Worm (Caenorhabditis elegans) whole organism, L2 larva: ENCODE data around the gene soc-2.

Experiments
- C34F6.9 ChIP-seq: fragments of 150-350 bp; optimal IDR thresholded peaks from 2 replicates; lab custom pipeline; 2014; ENCODE audit warnings: missing biosample characterization, missing genetic modification characterization
- F13H6.1 ChIP-seq: sonication (generic microtip); optimal IDR thresholded peaks from 2 replicates; lab custom pipeline; 2016; ENCODE audit warnings: missing genetic modification characterization, missing compliant biosample characterization
- R02D3.7 ChIP-seq: fragments of 150-350 bp; optimal IDR thresholded peaks from 2 replicates; lab custom pipeline; 2014; ENCODE audit warnings: missing biosample characterization, missing genetic modification characterization
- Y55F3AM.14 ChIP-seq: fragments of 200-800 bp; sonication (Bioruptor generic); optimal IDR thresholded peaks from 2 replicates; lab custom pipeline; 2018; ENCODE audit warnings: mild to moderate bottlenecking, missing genetic modification characterization, missing compliant biosample characterization
- ZK546.5 ChIP-seq: sonication (generic microtip); optimal IDR thresholded peaks from 2 replicates; lab custom pipeline; 2017; ENCODE audit warnings: missing biosample characterization, missing genetic modification characterization
- aly-2 ChIP-seq: fragments of 150-350 bp; optimal IDR thresholded peaks from 2 replicates; lab custom pipeline; 2014; ENCODE audit warnings: missing biosample characterization, missing genetic modification characterization
- ama-1 ChIP-seq: fragments of 150-350 bp; optimal IDR thresholded peaks from 2 replicates; lab custom pipeline; 2018; ENCODE audit warnings: inconsistent platforms
- blmp-1 ChIP-seq: sonication (generic microtip); optimal IDR thresholded peaks from 2 replicates; lab custom pipeline; 2017; ENCODE audit warnings: missing genetic modification characterization, mild to moderate bottlenecking, missing compliant biosample characterization, antibody characterized with exemption, moderate library complexity; ENCODE audit not compliant: insufficient read depth
- ceh-16 ChIP-seq: fragments of 150-350 bp; optimal IDR thresholded peaks from 2 replicates; lab custom pipeline; 2014; ENCODE audit warnings: missing biosample characterization, missing genetic modification characterization
- ceh-82 ChIP-seq: fragments of 150-350 bp; optimal IDR thresholded peaks from 2 replicates; lab custom pipeline; 2014; ENCODE audit warnings: missing biosample characterization, missing genetic modification characterization
- crh-2 ChIP-seq: sonication (generic microtip); optimal IDR thresholded peaks from 2 replicates; lab custom pipeline; 2017; ENCODE audit warnings: missing biosample characterization, missing genetic modification characterization
- dmd-4 ChIP-seq: sonication (generic microtip); optimal IDR thresholded peaks from 2 replicates; lab custom pipeline; 2017; ENCODE audit warnings: missing biosample characterization, missing genetic modification characterization
- elt-1 ChIP-seq: fragments of 150-350 bp; optimal IDR thresholded peaks from 2 replicates; lab custom pipeline; 2014; ENCODE audit warnings: missing biosample characterization, missing genetic modification characterization
- elt-3 ChIP-seq: sonication (generic microtip); optimal IDR thresholded peaks from 2 replicates; lab custom pipeline; 2017; ENCODE audit warnings: missing biosample characterization, missing genetic modification characterization
- fos-1 ChIP-seq: fragments of 150-350 bp; optimal IDR thresholded peaks from 2 replicates; lab custom pipeline; 2014; ENCODE audit warnings: missing biosample characterization, missing genetic modification characterization
- gmeb-1 ChIP-seq: fragments of 150-350 bp; optimal IDR thresholded peaks from 2 replicates; lab custom pipeline; 2014; ENCODE audit warnings: missing biosample characterization, missing genetic modification characterization
- lin-11 ChIP-seq: fragments of 150-350 bp; sonication (generic microtip); optimal IDR thresholded peaks from 2 replicates; lab custom pipeline; 2014; ENCODE audit warnings: missing biosample characterization, missing genetic modification characterization, inconsistent platforms, mixed read lengths
- lin-13 ChIP-seq: fragments of 150-350 bp; optimal IDR thresholded peaks from 2 replicates; lab custom pipeline; 2014; ENCODE audit warnings: missing biosample characterization, missing genetic modification reagents, missing genetic modification characterization
- lin-39 ChIP-seq: fragments of 150-350 bp; optimal IDR thresholded peaks from 2 replicates; lab custom pipeline; 2014; ENCODE audit warnings: missing biosample characterization, missing genetic modification reagents, missing genetic modification characterization
- lsy-2 ChIP-seq, 2 experiments: fragments of 150-350 bp in 1 of 2; sonication (generic microtip) in 1 of 2; optimal IDR thresholded peaks; 2 replicates each; lab custom pipeline; 2014 to 2017; ENCODE audit warnings: missing biosample characterization in 2 of 2, missing genetic modification characterization in 2 of 2
- mbf-1 ChIP-seq: sonication (generic microtip); optimal IDR thresholded peaks from 2 replicates; lab custom pipeline; 2017; ENCODE audit warnings: missing biosample characterization, missing genetic modification characterization
- nhr-10 ChIP-seq: sonication (generic microtip); optimal IDR thresholded peaks from 2 replicates; lab custom pipeline; 2017; ENCODE audit warnings: missing biosample characterization, missing genetic modification characterization
- nhr-129 ChIP-seq: fragments of 150-350 bp; optimal IDR thresholded peaks from 2 replicates; lab custom pipeline; 2014; ENCODE audit warnings: missing biosample characterization, missing genetic modification characterization
- nhr-21 ChIP-seq: fragments of 150-350 bp; optimal IDR thresholded peaks from 2 replicates; lab custom pipeline; 2014; ENCODE audit warnings: missing biosample characterization, missing genetic modification characterization
- nhr-25 ChIP-seq: fragments of 150-350 bp; sonication (generic microtip); optimal IDR thresholded peaks from 3 replicates; lab custom pipeline; 2014; ENCODE audit warnings: missing biosample characterization, missing genetic modification characterization
- nhr-6 ChIP-seq: fragments of 150-350 bp; optimal IDR thresholded peaks from 2 replicates; lab custom pipeline; 2014; ENCODE audit warnings: missing biosample characterization, missing genetic modification characterization
- nhr-77 ChIP-seq: fragments of 150-350 bp; optimal IDR thresholded peaks from 2 replicates; lab custom pipeline; 2014; ENCODE audit warnings: missing biosample characterization, missing genetic modification characterization
- peb-1 ChIP-seq: fragments of 150-350 bp; optimal IDR thresholded peaks from 2 replicates; lab custom pipeline; 2014; ENCODE audit warnings: missing biosample characterization, missing genetic modification characterization
- sem-4 ChIP-seq: fragments of 150-350 bp; optimal IDR thresholded peaks from 2 replicates; lab custom pipeline; 2014; ENCODE audit warnings: missing biosample characterization, missing genetic modification reagents, missing genetic modification characterization
- skn-1 ChIP-seq: sonication (generic microtip); optimal IDR thresholded peaks from 2 replicates; lab custom pipeline; 2017; ENCODE audit warnings: missing biosample characterization, missing genetic modification characterization
- sma-9 ChIP-seq, 2 experiments: fragments of 150-350 bp in 1 of 2; sonication (generic microtip) in 1 of 2; optimal IDR thresholded peaks; 2 replicates each; lab custom pipeline; 2014 to 2016; ENCODE audit warnings: missing genetic modification characterization in 2 of 2, mild to moderate bottlenecking in 1 of 2, missing biosample characterization in 1 of 2, missing compliant biosample characterization in 1 of 2, missing genetic modification reagents in 1 of 2, moderate library complexity in 1 of 2
- unc-39 ChIP-seq: fragments of 150-350 bp; optimal IDR thresholded peaks from 2 replicates; lab custom pipeline; 2014; ENCODE audit warnings: missing biosample characterization, missing genetic modification characterization
- unc-55 ChIP-seq: fragments of 150-350 bp; sonication (generic microtip); optimal IDR thresholded peaks from 3 replicates; lab custom pipeline; 2014; ENCODE audit warnings: missing biosample characterization, missing genetic modification reagents, missing genetic modification characterization
- unc-62 ChIP-seq: fragments of 150-350 bp; optimal IDR thresholded peaks from 2 replicates; lab custom pipeline; 2014; ENCODE audit warnings: missing biosample characterization, missing genetic modification reagents, missing genetic modification characterization
- zag-1 ChIP-seq: fragments of 150-350 bp; optimal IDR thresholded peaks from 2 replicates; lab custom pipeline; 2014; ENCODE audit warnings: missing biosample characterization, missing genetic modification characterization
- ztf-1 ChIP-seq: fragments of 200-800 bp; sonication (Bioruptor generic); conservative IDR thresholded peaks from 2 replicates; pipeline ENCODE4 v1.3.6; 2022; ENCODE audit warnings: missing genetic modification characterization, missing compliant biosample characterization
- ztf-11 ChIP-seq: sonication (generic microtip); optimal IDR thresholded peaks from 2 replicates; lab custom pipeline; 2017; ENCODE audit warnings: missing biosample characterization, missing genetic modification characterization
- ztf-4 ChIP-seq: fragments of 150-350 bp; optimal IDR thresholded peaks from 2 replicates; lab custom pipeline; 2014; ENCODE audit warnings: missing biosample characterization, missing genetic modification characterization

Gene soc-2

ce11 chrIV:5139972-5140371 is 12.3 kb downstream of the soc-2 start:
- peak in 1 of 2 experiments; percentile 7 for TF ChIP-seq lsy-2 (tag; optimal IDR thresholded peaks at IDR 0.05; lab: Kevin White, UChicago)
- TF ChIP-seq crh-2 (tag; lab: Kevin White, UChicago): peak; percentile 15
- peak; percentile 4 for TF ChIP-seq fos-1
- no peak for TF ChIP-seq elt-3 (tag; lab: Kevin White, UChicago)
- TF ChIP-seq nhr-25 (tag; lab: Kevin White, UChicago): peak; percentile 16
- no peak for TF ChIP-seq ZK546.5 (tag; lab: Kevin White, UChicago)
- no peak for TF ChIP-seq ceh-82 (tag; lab: Kevin White, UChicago)
- no peak for TF ChIP-seq ceh-16 (tag; lab: Kevin White, UChicago)
- peak; percentile 20 for TF ChIP-seq C34F6.9 (tag; lab: Kevin White, UChicago)
- no peak for TF ChIP-seq ama-1 (lab: Kevin White, UChicago)
- TF ChIP-seq sma-9 (GFP tag; optimal IDR thresholded peaks at IDR 0.05; lab: Kevin White, UChicago): peak; percentile 1
- TF ChIP-seq sma-9 (tag; optimal IDR thresholded peaks at IDR 0.05; lab: Kevin White, UChicago): no peak
- peak; percentile 33 for TF ChIP-seq unc-55 (GFP tag; lab: Kevin White, UChicago)
- TF ChIP-seq, all 48 proteins: peak for 7

- TF ChIP-seq nhr-10 (tag; lab: Kevin White, UChicago) (no peak), lsy-2 (tag; optimal IDR thresholded peaks at IDR 0.05; lab: Kevin White, UChicago) (peak in 1 of 2 experiments; percentile 2), lin-39 (tag; lab: Kevin White, UChicago) (no peak), ZK546.5 (tag; lab: Kevin White, UChicago) (no peak), unc-55 (GFP tag; lab: Kevin White, UChicago) (no peak), mbf-1 (tag; lab: Kevin White, UChicago) (no peak)
These were observed 13.1 kb downstream of the soc-2 start for ce11 chrIV:5139189-5139588.

ce11 chrIV:5137809-5138208 is 14.5 kb downstream of the soc-2 start:
- TF ChIP-seq Y55F3AM.14 (GFP tag; lab: Kevin White, UChicago): peak; percentile 4
- TF ChIP-seq nhr-6: no peak
- TF ChIP-seq ztf-4 (tag; lab: Kevin White, UChicago): no peak
- no peak for TF ChIP-seq ztf-1 (GFP tag; lab: Robert Waterston, UW)
- no peak for TF ChIP-seq mbf-1 (tag; lab: Kevin White, UChicago)
- TF ChIP-seq fos-1: no peak
- no peak for TF ChIP-seq lin-39 (tag; lab: Kevin White, UChicago)
- TF ChIP-seq nhr-10 (tag; lab: Kevin White, UChicago): no peak
- TF ChIP-seq R02D3.7 (tag; lab: Kevin White, UChicago): no peak
- no peak for TF ChIP-seq nhr-77
- no peak for TF ChIP-seq ceh-82 (tag; lab: Kevin White, UChicago)
- TF ChIP-seq sma-9 (GFP tag; optimal IDR thresholded peaks at IDR 0.05; lab: Kevin White, UChicago): peak; percentile 9
- TF ChIP-seq sma-9 (tag; optimal IDR thresholded peaks at IDR 0.05; lab: Kevin White, UChicago): no peak
- no peak for TF ChIP-seq lin-11
- peak; percentile 29 for TF ChIP-seq F13H6.1 (tag; lab: Kevin White, UChicago)
- no peak for TF ChIP-seq aly-2 (tag; lab: Kevin White, UChicago)
- no peak for TF ChIP-seq ztf-11
- TF ChIP-seq ceh-16 (tag; lab: Kevin White, UChicago): no peak
- TF ChIP-seq nhr-21: no peak
- no peak for TF ChIP-seq gmeb-1 (tag; lab: Kevin White, UChicago)
- peak; percentile 74 for TF ChIP-seq C34F6.9 (tag; lab: Kevin White, UChicago)
- no peak for TF ChIP-seq unc-39 (tag; lab: Kevin White, UChicago)
- no peak for TF ChIP-seq unc-62 (GFP tag; lab: Kevin White, UChicago)
- TF ChIP-seq skn-1 (tag; lab: Kevin White, UChicago): no peak
- peak; percentile 52 for TF ChIP-seq crh-2 (tag; lab: Kevin White, UChicago)
- TF ChIP-seq unc-55 (GFP tag; lab: Kevin White, UChicago): peak; percentile 39
- TF ChIP-seq lin-13 (GFP tag; lab: Kevin White, UChicago): no peak
- no peak for TF ChIP-seq elt-1 (tag; lab: Kevin White, UChicago)
- no peak for TF ChIP-seq sem-4
- no peak for TF ChIP-seq nhr-129 (tag; lab: Kevin White, UChicago)
- TF ChIP-seq dmd-4 (tag; lab: Kevin White, UChicago): no peak
- no peak for TF ChIP-seq blmp-1
- TF ChIP-seq peb-1: no peak
- no peak for TF ChIP-seq ZK546.5 (tag; lab: Kevin White, UChicago)
- peak in 1 of 2 experiments; percentile 44 for TF ChIP-seq lsy-2 (tag; optimal IDR thresholded peaks at IDR 0.05; lab: Kevin White, UChicago)
- no peak for TF ChIP-seq nhr-25 (tag; lab: Kevin White, UChicago)
- TF ChIP-seq zag-1 (tag; lab: Kevin White, UChicago): peak; percentile 69
- TF ChIP-seq, all 48 proteins: peak for 8
